Worm (Caenorhabditis elegans): Measurements from ENCODE around the gene erd-2.2.
A peak's percentile ranks its signal among the peaks of the same experiment; 100 is the strongest.

DNA sequence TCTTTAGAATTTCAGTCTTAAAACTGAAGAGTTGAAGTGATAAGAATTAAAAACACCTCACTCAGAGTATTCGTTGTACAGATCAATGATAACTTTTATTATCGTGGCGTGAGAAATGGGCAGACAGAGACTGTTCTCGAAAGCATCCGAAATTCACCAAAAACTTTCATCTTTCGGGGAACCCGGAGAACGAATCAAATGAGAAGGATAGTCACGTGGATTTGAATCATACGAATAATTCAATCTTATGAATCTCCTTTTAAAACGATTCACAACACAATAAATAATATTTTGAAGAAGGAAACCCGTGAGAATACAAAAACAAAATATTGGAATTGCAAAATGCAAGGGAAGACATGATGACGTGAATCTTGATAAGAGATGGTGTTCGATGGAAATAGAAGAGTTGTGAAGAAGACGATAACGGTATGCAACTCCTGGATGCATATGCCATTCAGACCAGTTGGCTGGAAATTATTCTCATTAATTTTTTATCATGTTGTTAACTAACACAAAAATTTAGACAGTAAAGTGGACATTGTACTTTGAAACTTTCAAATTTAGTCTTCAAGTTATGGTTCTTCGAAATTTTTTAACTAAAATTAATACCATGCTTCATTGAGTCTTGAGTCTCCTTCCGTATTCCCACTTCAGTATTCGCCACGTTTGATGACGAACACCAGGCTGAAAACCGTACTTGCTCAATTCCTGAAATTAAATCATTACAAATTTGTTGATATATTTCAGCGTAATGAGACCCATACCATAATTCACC, 29.8 kb upstream of the erd-2.2 start:
- peak in 1 of 2 experiments; percentile 72 for TF ChIP-seq unc-62 (GFP tag; optimal IDR thresholded peaks at IDR 0.05 in 1 of 2)
- no peak for TF ChIP-seq unc-62 (tag; optimal IDR thresholded peaks at IDR 0.05)
- TF ChIP-seq zag-1 (tag; optimal IDR thresholded peaks at IDR 0.05), result no peak
- no peak for TF ChIP-seq aly-2 (tag; optimal IDR thresholded peaks at IDR 0.05)

Data from whole organism, L4 larva.